Fruit fly (Drosophila melanogaster) whole organism, pupa: ENCODE results near the gene CG43678.

ENCODE experiments used
- CG10348 ChIP-seq: fragments of 200-800 bp; sonication (Bioruptor generic); IDR thresholded peaks from 2 replicates; pipeline ENCODE4 v1.3.6; 2022; ENCODE audit warnings: missing biosample characterization, missing genetic modification characterization
- CG12605 ChIP-seq: fragments of 200-800 bp; sonication (Bioruptor generic); IDR thresholded peaks from 2 replicates; pipeline ENCODE4 v1.3.6; 2022; ENCODE audit warnings: missing biosample characterization, missing genetic modification characterization
- CG13204 ChIP-seq: fragments of 200-800 bp; sonication (Bioruptor generic); optimal IDR thresholded peaks from 2 replicates; lab custom pipeline; 2018; ENCODE audit warnings: missing biosample characterization, mild to moderate bottlenecking, missing genetic modification characterization, moderate library complexity
- CG14655 ChIP-seq: fragments of 200-800 bp; sonication (Bioruptor generic); optimal IDR thresholded peaks from 3 replicates; lab custom pipeline; 2017; ENCODE audit warnings: mild to moderate bottlenecking, missing biosample characterization, missing genetic modification reagents, missing genetic modification characterization
- CG15710 ChIP-seq: fragments of 200-800 bp; sonication (Bioruptor generic); optimal IDR thresholded peaks from 2 replicates; lab custom pipeline; 2018; ENCODE audit warnings: missing biosample characterization, mild to moderate bottlenecking, missing genetic modification characterization, moderate library complexity
- CG17806 ChIP-seq: fragments of 200-800 bp; sonication (Bioruptor generic); optimal IDR thresholded peaks from 2 replicates; lab custom pipeline; 2018; ENCODE audit warnings: missing biosample characterization, mild to moderate bottlenecking, missing genetic modification characterization, moderate library complexity
- CG32121 ChIP-seq: fragments of 200-800 bp; sonication (Bioruptor generic); IDR thresholded peaks from 2 replicates; pipeline ENCODE4 v1.3.6; 2022; ENCODE audit warnings: missing biosample characterization, missing genetic modification characterization
- CG34367 ChIP-seq: fragments of 200-800 bp; sonication (Bioruptor generic); optimal IDR thresholded peaks from 2 replicates; lab custom pipeline; 2018; ENCODE audit warnings: missing biosample characterization, mild to moderate bottlenecking, missing genetic modification characterization
- CG4496 ChIP-seq: fragments of 200-800 bp; sonication (Bioruptor generic); IDR thresholded peaks from 3 replicates; pipeline ENCODE4 v1.3.6; 2022; ENCODE audit warnings: missing biosample characterization, missing genetic modification characterization
- CG8159 ChIP-seq: fragments of 200-800 bp; sonication (Bioruptor generic); optimal IDR thresholded peaks from 3 replicates; lab custom pipeline; 2018; ENCODE audit warnings: missing biosample characterization, mild to moderate bottlenecking, missing genetic modification characterization, moderate library complexity
- CG8301 ChIP-seq: fragments of 200-800 bp; sonication (Bioruptor generic); optimal IDR thresholded peaks from 2 replicates; lab custom pipeline; 2018; ENCODE audit warnings: missing biosample characterization, mild to moderate bottlenecking, missing genetic modification characterization
- CG9948 ChIP-seq: fragments of 200-800 bp; sonication (Bioruptor generic); optimal IDR thresholded peaks from 2 replicates; lab custom pipeline; 2018; ENCODE audit warnings: missing biosample characterization, mild to moderate bottlenecking, missing genetic modification characterization, moderate library complexity
- D1 ChIP-seq: fragments of 200-800 bp; sonication (Bioruptor generic); optimal IDR thresholded peaks from 2 replicates; lab custom pipeline; 2018; ENCODE audit warnings: missing biosample characterization, mild to moderate bottlenecking, missing genetic modification characterization, moderate library complexity
- EcR ChIP-seq: fragments of 200-800 bp; sonication (Bioruptor generic); optimal IDR thresholded peaks from 3 replicates; lab custom pipeline; 2019; ENCODE audit warnings: missing biosample characterization, missing genetic modification characterization, mild to moderate bottlenecking, moderate library complexity, missing genetic modification reagents
- Ets98B ChIP-seq: fragments of 200-800 bp; sonication (Bioruptor generic); IDR thresholded peaks from 2 replicates; pipeline ENCODE4 v1.3.6; 2022; ENCODE audit warnings: missing biosample characterization, missing genetic modification characterization
- Pif1A ChIP-seq: fragments of 200-800 bp; sonication (Bioruptor generic); optimal IDR thresholded peaks from 3 replicates; lab custom pipeline; 2016; ENCODE audit warnings: missing biosample characterization, missing genetic modification characterization
- Pif1B ChIP-seq: fragments of 200-800 bp; sonication (Bioruptor generic); optimal IDR thresholded peaks from 3 replicates; lab custom pipeline; 2016; ENCODE audit warnings: missing biosample characterization, missing genetic modification characterization
- Snoo ChIP-seq: fragments of 200-800 bp; sonication (Bioruptor generic); optimal IDR thresholded peaks from 3 replicates; lab custom pipeline; 2017; ENCODE audit warnings: missing biosample characterization, mild to moderate bottlenecking, missing genetic modification characterization, inconsistent platforms
- fd96Ca ChIP-seq: fragments of 200-800 bp; sonication (Bioruptor generic); IDR thresholded peaks from 3 replicates; pipeline ENCODE4 v1.3.6; 2022; ENCODE audit warnings: missing biosample characterization, missing genetic modification characterization
- gl ChIP-seq: fragments of 200-800 bp; sonication (Bioruptor generic); optimal IDR thresholded peaks from 2 replicates; lab custom pipeline; 2018; ENCODE audit warnings: missing biosample characterization, mild to moderate bottlenecking, missing genetic modification characterization
- rn ChIP-seq: fragments of 200-800 bp; sonication (Bioruptor generic); IDR thresholded peaks from 2 replicates; pipeline ENCODE4 v1.3.6; 2022; ENCODE audit warnings: missing biosample characterization, missing genetic modification characterization

The CG43678 gene

dm6 chr3L:15043874-15044336, 5.4 kb downstream of the CG43678 start, which contains the start of gene ind:
Gene ind (minus strand): TSS chr3L:15043924.
- TF ChIP-seq CG4496 (GFP tag; lab: Robert Waterston, UW), result no peak
- TF ChIP-seq Snoo (tag; lab: Kevin White, UChicago), result no peak
- no peak for TF ChIP-seq rn (GFP tag; lab: Robert Waterston, UW)
- no peak for TF ChIP-seq CG12605 (GFP tag; lab: Robert Waterston, UW)

- TF ChIP-seq gl (tag; lab: Kevin White, UChicago), result no peak
- TF ChIP-seq Pif1B (GFP tag; lab: Kevin White, UChicago), result no peak
- TF ChIP-seq Ets98B (GFP tag; lab: Robert Waterston, UW), result no peak
- TF ChIP-seq CG4496 (GFP tag; lab: Robert Waterston, UW), result no peak
- TF ChIP-seq CG32121 (GFP tag; lab: Robert Waterston, UW), result no peak
- TF ChIP-seq CG15710 (tag; lab: Kevin White, UChicago), result no peak
- TF ChIP-seq EcR (GFP tag; lab: Kevin White, UChicago), result no peak
- TF ChIP-seq Pif1A, result no peak
- no peak for TF ChIP-seq CG13204 (GFP tag; lab: Kevin White, UChicago)
- no peak for TF ChIP-seq D1
- no peak for TF ChIP-seq rn (GFP tag; lab: Robert Waterston, UW)
- no peak for TF ChIP-seq CG8301 (tag; lab: Kevin White, UChicago)
- no peak for TF ChIP-seq fd96Ca (GFP tag; lab: Robert Waterston, UW)
- TF ChIP-seq CG9948 (tag; lab: Kevin White, UChicago), result no peak
- TF ChIP-seq CG34367, result no peak
- TF ChIP-seq Snoo (tag; lab: Kevin White, UChicago), result no peak
- TF ChIP-seq CG10348 (GFP tag; lab: Robert Waterston, UW), result no peak
- no peak for TF ChIP-seq CG8159 (tag; lab: Kevin White, UChicago)
- no peak for TF ChIP-seq CG14655 (GFP tag; lab: Kevin White, UChicago)
- TF ChIP-seq CG12605 (GFP tag; lab: Robert Waterston, UW), result no peak
Measured at dm6 chr3L:15043465-15043864, 5.8 kb downstream of the CG43678 start.

DNA sequence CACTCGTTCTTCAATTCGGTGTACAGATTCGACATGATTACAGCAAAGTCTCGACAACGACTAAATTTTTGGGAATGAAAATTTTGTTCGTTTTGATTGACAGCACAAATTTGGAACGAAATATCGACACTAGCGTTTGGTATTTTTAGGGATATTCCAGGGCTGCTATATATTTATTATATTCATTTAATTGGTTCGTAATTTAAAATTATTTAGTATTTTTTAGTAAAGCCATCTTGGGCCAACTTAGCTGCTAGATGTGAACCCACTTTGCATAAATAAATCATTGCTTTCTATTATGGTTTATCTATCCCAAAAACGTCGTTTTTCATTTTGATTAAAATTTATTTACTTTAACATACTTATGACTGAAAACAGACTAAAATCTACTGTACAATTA, 6.8 kb downstream of the CG43678 start, which contains the start of gene Rpn12R:
Rpn12R (minus strand) TSS at position 101 of the 400 bp plus-strand sequence.
- TF ChIP-seq Pif1A (no peak), EcR (GFP tag; lab: Kevin White, UChicago) (no peak), D1 (no peak), CG8301 (tag; lab: Kevin White, UChicago) (no peak), CG32121 (GFP tag; lab: Robert Waterston, UW) (no peak), CG8159 (tag; lab: Kevin White, UChicago) (no peak), CG34367 (no peak), CG15710 (tag; lab: Kevin White, UChicago) (no peak), CG4496 (GFP tag; lab: Robert Waterston, UW) (no peak), Snoo (tag; lab: Kevin White, UChicago) (no peak), rn (GFP tag; lab: Robert Waterston, UW) (no peak), CG10348 (GFP tag; lab: Robert Waterston, UW) (no peak), Ets98B (GFP tag; lab: Robert Waterston, UW) (no peak)

- no peak for TF ChIP-seq CG12605 (GFP tag; lab: Robert Waterston, UW)
Measured at dm6 chr3L:15040329-15040886, 8.9 kb downstream of the CG43678 start.

- TF ChIP-seq CG34367 (no peak), CG4496 (GFP tag; lab: Robert Waterston, UW) (no peak), gl (tag; lab: Kevin White, UChicago) (no peak), CG32121 (GFP tag; lab: Robert Waterston, UW) (no peak), Pif1B (GFP tag; lab: Kevin White, UChicago) (no peak), Ets98B (GFP tag; lab: Robert Waterston, UW) (no peak), D1 (no peak)
- TF ChIP-seq, all 21 proteins: peak for 0
Measured at dm6 chr3L:15039510-15039909, 9.8 kb downstream of the CG43678 start.

DNA sequence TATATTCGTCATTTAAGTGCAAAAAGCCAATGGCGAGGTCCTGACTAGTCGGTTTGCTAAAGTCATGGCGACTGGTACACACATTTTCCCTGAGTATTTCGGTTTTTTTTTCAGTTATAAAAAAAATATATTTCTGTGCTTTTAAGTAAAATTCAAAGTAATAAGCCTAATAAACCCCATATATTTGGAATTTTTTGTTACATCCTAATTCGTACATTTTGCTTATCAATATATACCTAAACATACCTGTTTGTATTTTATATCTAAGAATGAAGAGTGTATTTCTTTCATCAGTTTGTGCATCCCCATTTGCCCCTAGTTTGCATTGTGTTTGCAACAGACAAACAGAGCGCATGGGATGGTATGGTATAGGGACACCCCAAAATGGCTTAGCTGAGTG, 13.7 kb downstream of the CG43678 start:
- TF ChIP-seq CG13204 (GFP tag; lab: Kevin White, UChicago), result no peak
- no peak for TF ChIP-seq CG10348 (GFP tag; lab: Robert Waterston, UW)
- TF ChIP-seq CG14655 (GFP tag; lab: Kevin White, UChicago), result peak; percentile 31
- no peak for TF ChIP-seq CG4496 (GFP tag; lab: Robert Waterston, UW)
- TF ChIP-seq CG34367, result no peak
- TF ChIP-seq Ets98B (GFP tag; lab: Robert Waterston, UW), result no peak
- no peak for TF ChIP-seq CG12605 (GFP tag; lab: Robert Waterston, UW)
- no peak for TF ChIP-seq CG8301 (tag; lab: Kevin White, UChicago)
- TF ChIP-seq CG15710 (tag; lab: Kevin White, UChicago), result no peak
- TF ChIP-seq CG9948 (tag; lab: Kevin White, UChicago), result no peak
- no peak for TF ChIP-seq Snoo (tag; lab: Kevin White, UChicago)
- TF ChIP-seq CG8159 (tag; lab: Kevin White, UChicago), result peak; percentile 41
- TF ChIP-seq CG32121 (GFP tag; lab: Robert Waterston, UW), result no peak
- no peak for TF ChIP-seq gl (tag; lab: Kevin White, UChicago)
- no peak for TF ChIP-seq rn (GFP tag; lab: Robert Waterston, UW)
- no peak for TF ChIP-seq EcR (GFP tag; lab: Kevin White, UChicago)
- peak; percentile 5 for TF ChIP-seq Pif1A
- no peak for TF ChIP-seq D1
- TF ChIP-seq CG17806, result no peak
- no peak for TF ChIP-seq fd96Ca (GFP tag; lab: Robert Waterston, UW)
- no peak for TF ChIP-seq Pif1B (GFP tag; lab: Kevin White, UChicago)
